Fruit fly (Drosophila melanogaster) whole organism, embryonic: Measurements from ENCODE around the gene Cnb.

Source experiments
- Adf1 ChIP-seq: fragments of 200-800 bp; sonication (Bioruptor generic); IDR thresholded peaks from 2 replicates; pipeline ENCODE4 v1.3.6; 2022; ENCODE audit warnings: missing biosample characterization, missing genetic modification characterization
- Awh ChIP-seq: fragments of 200-800 bp; sonication (Bioruptor generic); IDR thresholded peaks from 2 replicates; pipeline ENCODE4, ENCODE4 v1.3.6; 2022; ENCODE audit warnings: missing biosample characterization, missing genetic modification characterization
- B-H2 ChIP-seq: fragments of 200-800 bp; sonication (Bioruptor generic); optimal IDR thresholded peaks from 2 replicates; lab custom pipeline; 2018; ENCODE audit warnings: missing biosample characterization, mild to moderate bottlenecking, missing genetic modification characterization
- Bgb ChIP-seq: fragments of 200-800 bp; sonication (Bioruptor generic); IDR thresholded peaks from 2 replicates; pipeline ENCODE4 v1.3.6; 2022; ENCODE audit warnings: missing biosample characterization, missing genetic modification characterization; ENCODE audit not compliant: partially characterized antibody
- BtbVII ChIP-seq: fragments of 200-800 bp; sonication (Bioruptor generic); optimal IDR thresholded peaks from 3 replicates; lab custom pipeline; 2017; ENCODE audit warnings: missing biosample characterization, mild to moderate bottlenecking, missing genetic modification characterization
- CG10979 ChIP-seq: fragments of 200-800 bp; sonication (Bioruptor generic); optimal IDR thresholded peaks from 2 replicates; lab custom pipeline; 2018; ENCODE audit warnings: missing biosample characterization, mild to moderate bottlenecking, missing genetic modification characterization, moderate library complexity
- CG11398 ChIP-seq: fragments of 200-800 bp; sonication (Bioruptor generic); optimal IDR thresholded peaks from 2 replicates; lab custom pipeline; 2016; ENCODE audit warnings: missing biosample characterization, missing genetic modification characterization
- CG11696 ChIP-seq: fragments of 200-800 bp; sonication (Bioruptor generic); IDR thresholded peaks from 2 replicates; pipeline ENCODE4 v1.3.6; 2022; ENCODE audit warnings: missing biosample characterization, missing genetic modification characterization
- CG11723 ChIP-seq: fragments of 200-800 bp; sonication (Bioruptor generic); optimal IDR thresholded peaks from 2 replicates; lab custom pipeline; 2017; ENCODE audit warnings: missing biosample characterization, mild to moderate bottlenecking, missing genetic modification characterization
- CG12299 ChIP-seq: fragments of 200-800 bp; sonication (Bioruptor generic); optimal IDR thresholded peaks from 2 replicates; lab custom pipeline; 2018; ENCODE audit warnings: missing biosample characterization, mild to moderate bottlenecking, missing genetic modification characterization
- CG12769 ChIP-seq: fragments of 200-800 bp; sonication (Bioruptor generic); optimal IDR thresholded peaks from 2 replicates; lab custom pipeline; 2019; ENCODE audit warnings: missing biosample characterization, mild to moderate bottlenecking, missing genetic modification characterization, moderate library complexity
- CG14050 ChIP-seq: fragments of 200-800 bp; sonication (Bioruptor generic); IDR thresholded peaks from 3 replicates; pipeline ENCODE4 v1.3.6; 2022; ENCODE audit warnings: missing biosample characterization, missing genetic modification characterization
- CG17186 ChIP-seq: fragments of 200-800 bp; sonication (Bioruptor generic); optimal IDR thresholded peaks from 3 replicates; lab custom pipeline; 2017; ENCODE audit warnings: missing biosample characterization, missing genetic modification reagents, missing genetic modification characterization
- CG17385 ChIP-seq: fragments of 200-800 bp; sonication (Bioruptor generic); optimal IDR thresholded peaks from 3 replicates; lab custom pipeline; 2018; ENCODE audit warnings: missing biosample characterization, mild to moderate bottlenecking, missing genetic modification characterization
- CG30020 ChIP-seq: fragments of 200-800 bp; optimal IDR thresholded peaks from 2 replicates; lab custom pipeline; 2019; ENCODE audit warnings: missing biosample characterization, mild to moderate bottlenecking, missing genetic modification characterization, moderate library complexity
- CG30431 ChIP-seq: fragments of 200-800 bp; sonication (Bioruptor generic); optimal IDR thresholded peaks from 2 replicates; lab custom pipeline; 2017; ENCODE audit warnings: missing biosample characterization, missing genetic modification characterization
- CG31441 ChIP-seq: fragments of 200-800 bp; sonication (Bioruptor generic); IDR thresholded peaks from 2 replicates; pipeline ENCODE4 v1.3.6; 2022; ENCODE audit warnings: missing biosample characterization, missing genetic modification characterization
- CG3281 ChIP-seq: fragments of 200-800 bp; sonication (Bioruptor generic); optimal IDR thresholded peaks from 3 replicates; lab custom pipeline; 2017; ENCODE audit warnings: missing biosample characterization, mild to moderate bottlenecking, missing genetic modification characterization
- CG4854 ChIP-seq: fragments of 200-800 bp; sonication (Bioruptor generic); optimal IDR thresholded peaks from 2 replicates; lab custom pipeline; 2016; ENCODE audit warnings: missing biosample characterization, missing genetic modification characterization, inconsistent platforms
- CG6654 ChIP-seq: fragments of 200-800 bp; sonication (Bioruptor generic); optimal IDR thresholded peaks from 2 replicates; lab custom pipeline; 2017; ENCODE audit warnings: missing biosample characterization, mild to moderate bottlenecking, missing genetic modification characterization
- CG7372 ChIP-seq: fragments of 200-800 bp; sonication (Bioruptor generic); IDR thresholded peaks from 2 replicates; pipeline ENCODE4 v1.3.6; 2022; ENCODE audit warnings: missing biosample characterization, missing genetic modification characterization
- Deaf1 ChIP-seq: fragments of 200-800 bp; optimal IDR thresholded peaks from 3 replicates; lab custom pipeline; 2019; ENCODE audit warnings: missing biosample characterization, mild to moderate bottlenecking, missing genetic modification characterization, moderate library complexity
- HmgZ ChIP-seq: fragments of 200-800 bp; sonication (Bioruptor generic); optimal IDR thresholded peaks from 2 replicates; lab custom pipeline; 2018; ENCODE audit warnings: missing biosample characterization, mild to moderate bottlenecking, missing genetic modification characterization
- Hsf ChIP-seq: fragments of 200-800 bp; sonication (Bioruptor generic); optimal IDR thresholded peaks from 3 replicates; lab custom pipeline; 2016; ENCODE audit warnings: missing biosample characterization, missing genetic modification characterization
- Nf-YC ChIP-seq: fragments of 200-800 bp; optimal IDR thresholded peaks from 3 replicates; lab custom pipeline; 2019; ENCODE audit warnings: missing biosample characterization, mild to moderate bottlenecking, missing genetic modification characterization, moderate library complexity
- Ptx1 ChIP-seq: fragments of 200-800 bp; sonication (Bioruptor generic); IDR thresholded peaks from 2 replicates; pipeline ENCODE4 v1.3.6; 2022; ENCODE audit warnings: missing biosample characterization, missing genetic modification characterization
- Trl ChIP-seq, 3 experiments: fragments of >200 bp in 2 of 3; fragments of 200-800 bp in 1 of 3; sonication (Bioruptor generic) in 1 of 3; optimal IDR thresholded peaks; 2 replicates in 1 of 3; 3 replicates in 2 of 3; lab custom pipeline; 2016 to 2017; ENCODE audit warnings: missing biosample characterization in 1 of 3, missing genetic modification characterization in 1 of 3
- al ChIP-seq: fragments of 200-800 bp; sonication (Bioruptor generic); IDR thresholded peaks from 2 replicates; pipeline ENCODE4 v1.3.6; 2022; ENCODE audit warnings: missing biosample characterization, missing genetic modification characterization
- br ChIP-seq: fragments of >200 bp; optimal IDR thresholded peaks from 2 replicates; lab custom pipeline; 2017
- btn ChIP-seq: fragments of 200-800 bp; sonication (Bioruptor generic); optimal IDR thresholded peaks from 2 replicates; lab custom pipeline; 2016; ENCODE audit warnings: missing biosample characterization, missing genetic modification characterization
- cas ChIP-seq: fragments of 200-800 bp; sonication (Bioruptor generic); IDR thresholded peaks from 2 replicates; pipeline ENCODE4 v1.3.6; 2022; ENCODE audit warnings: missing biosample characterization, missing genetic modification characterization
- dmrt99B ChIP-seq: fragments of 200-800 bp; sonication (Bioruptor generic); optimal IDR thresholded peaks from 2 replicates; lab custom pipeline; 2018; ENCODE audit warnings: missing biosample characterization, mild to moderate bottlenecking, missing genetic modification characterization, moderate library complexity
- gro ChIP-seq: fragments of 200-800 bp; sonication (Bioruptor generic); optimal IDR thresholded peaks from 2 replicates; lab custom pipeline; 2016; ENCODE audit warnings: missing biosample characterization, missing genetic modification characterization
- insv ChIP-seq, 2 experiments: fragments of 200-800 bp; sonication (Bioruptor generic); optimal IDR thresholded peaks; 3 replicates each; lab custom pipeline; 2016 to 2018; ENCODE audit warnings: missing biosample characterization in 2 of 2, missing genetic modification characterization in 2 of 2
- lbe ChIP-seq: fragments of 200-800 bp; sonication (Bioruptor generic); optimal IDR thresholded peaks from 2 replicates; lab custom pipeline; 2016; ENCODE audit warnings: missing biosample characterization, mild to moderate bottlenecking, missing genetic modification characterization
- lilli ChIP-seq: fragments of 200-800 bp; sonication (Bioruptor generic); optimal IDR thresholded peaks from 3 replicates; lab custom pipeline; 2016; ENCODE audit warnings: missing biosample characterization, missing genetic modification characterization
- lola ChIP-seq, 3 experiments: fragments of >200 bp in 2 of 3; fragments of 200-800 bp in 1 of 3; sonication (Bioruptor generic) in 1 of 3; optimal IDR thresholded peaks; 2 replicates each; lab custom pipeline; 2017 to 2019; ENCODE audit warnings: missing biosample characterization in 3 of 3, missing genetic modification characterization in 3 of 3, mild to moderate bottlenecking in 1 of 3, moderate library complexity in 1 of 3
- mirr ChIP-seq: fragments of 200-800 bp; sonication (Bioruptor generic); optimal IDR thresholded peaks from 3 replicates; lab custom pipeline; 2018; ENCODE audit warnings: missing biosample characterization, mild to moderate bottlenecking, missing genetic modification characterization
- nmo ChIP-seq: fragments of 200-800 bp; sonication (Bioruptor generic); optimal IDR thresholded peaks from 2 replicates; lab custom pipeline; 2018; ENCODE audit warnings: missing biosample characterization, mild to moderate bottlenecking, missing genetic modification characterization, moderate library complexity
- odd ChIP-seq: fragments of 200-800 bp; sonication (Bioruptor generic); optimal IDR thresholded peaks from 2 replicates; lab custom pipeline; 2017; ENCODE audit warnings: missing biosample characterization, mild to moderate bottlenecking, missing genetic modification characterization
- pfk ChIP-seq: fragments of 200-800 bp; sonication (Bioruptor generic); optimal IDR thresholded peaks from 2 replicates; lab custom pipeline; 2018; ENCODE audit warnings: missing biosample characterization, mild to moderate bottlenecking, missing genetic modification characterization, moderate library complexity
- pum ChIP-seq: fragments of 200-800 bp; sonication (Bioruptor generic); optimal IDR thresholded peaks from 2 replicates; lab custom pipeline; 2016; ENCODE audit warnings: missing biosample characterization, missing genetic modification characterization
- row ChIP-seq: fragments of 200-800 bp; sonication (Bioruptor generic); IDR thresholded peaks from 3 replicates; pipeline ENCODE4 v1.3.6; 2022; ENCODE audit warnings: missing biosample characterization, missing genetic modification characterization
- run ChIP-seq: fragments of 200-800 bp; sonication (Bioruptor generic); optimal IDR thresholded peaks from 3 replicates; lab custom pipeline; 2018; ENCODE audit warnings: missing biosample characterization, mild to moderate bottlenecking, missing genetic modification characterization
- sim ChIP-seq: fragments of 200-800 bp; sonication (Bioruptor generic); IDR thresholded peaks from 2 replicates; pipeline ENCODE4 v1.3.6; 2022; ENCODE audit warnings: missing biosample characterization, missing genetic modification characterization
- slp2 ChIP-seq: fragments of 200-800 bp; sonication (Bioruptor generic); optimal IDR thresholded peaks from 2 replicates; lab custom pipeline; 2016; ENCODE audit warnings: missing biosample characterization, missing genetic modification characterization
- sob ChIP-seq: fragments of 200-800 bp; sonication (Bioruptor generic); IDR thresholded peaks from 2 replicates; pipeline ENCODE4 v1.3.6; 2022; ENCODE audit warnings: missing biosample characterization, missing genetic modification characterization
- toy ChIP-seq: fragments of 200-800 bp; sonication (Bioruptor generic); IDR thresholded peaks from 2 replicates; pipeline ENCODE4 v1.3.6; 2022; ENCODE audit warnings: missing biosample characterization, missing genetic modification characterization
- vvl ChIP-seq: fragments of 200-800 bp; sonication (Bioruptor generic); IDR thresholded peaks from 2 replicates; pipeline ENCODE4 v1.3.6; 2022; ENCODE audit warnings: missing biosample characterization, missing genetic modification characterization

Cnb gene

DNA sequence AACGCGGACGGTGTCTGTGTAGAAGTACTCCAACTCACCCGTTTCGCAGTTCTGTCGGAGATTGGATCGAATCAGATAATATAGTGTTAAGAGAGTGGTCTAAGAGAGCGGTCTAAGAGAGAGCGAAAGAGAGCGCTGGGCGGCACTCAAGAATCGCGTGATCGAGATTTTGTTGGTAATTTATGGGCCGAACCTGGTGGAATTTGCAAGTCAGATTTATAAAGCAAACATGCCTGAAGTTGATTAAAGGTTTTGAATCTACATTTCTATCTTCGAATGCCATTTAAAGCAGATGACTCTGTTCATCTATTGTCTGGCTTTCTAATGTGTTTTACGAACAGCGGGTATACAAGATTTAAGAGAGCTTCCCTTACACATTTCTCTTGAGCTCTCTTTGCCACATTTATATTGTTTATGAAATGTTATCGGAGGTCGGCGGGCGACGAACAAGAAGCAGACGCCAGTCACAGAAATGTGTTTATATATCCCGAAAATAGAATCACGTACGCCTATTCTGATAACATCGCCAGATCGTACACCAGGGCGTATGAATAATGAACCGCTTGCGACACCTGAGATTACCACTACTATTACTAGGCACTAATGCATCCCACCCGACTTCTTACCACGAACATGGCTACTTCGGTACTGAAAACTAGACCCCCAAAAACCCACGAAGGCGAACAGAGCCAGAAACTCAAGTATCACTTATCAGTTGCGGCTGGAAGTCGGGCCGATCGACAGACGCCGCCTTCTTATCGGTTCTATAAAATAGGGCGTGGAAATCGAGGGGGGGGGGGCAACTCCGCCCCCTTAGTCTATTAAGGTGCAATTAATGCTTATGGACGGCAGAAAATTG is 20.3 kb downstream of the Cnb start (continued):
- TF ChIP-seq CG10979 (tag; lab: Kevin White, UChicago) = no peak
- TF ChIP-seq CG11398 (GFP tag; lab: Kevin White, UChicago) = no peak
- no peak for TF ChIP-seq run (tag; lab: Kevin White, UChicago)
- TF ChIP-seq insv (GFP tag; optimal IDR thresholded peaks at IDR 0.05; lab: Kevin White, UChicago) = no peak
- TF ChIP-seq pfk (GFP tag; lab: Kevin White, UChicago) = no peak
- TF ChIP-seq Ptx1 = no peak
- TF ChIP-seq lola (GFP tag; optimal IDR thresholded peaks at IDR 0.05; lab: Kevin White, UChicago) = no peak
- no peak for TF ChIP-seq br
- TF ChIP-seq cas = no peak
- peak; percentile 36; the same call in 1 of the 2 replicates for TF ChIP-seq Bgb (GFP tag; lab: Robert Waterston, UW)
- TF ChIP-seq dmrt99B (tag; lab: Kevin White, UChicago) = no peak
- TF ChIP-seq lilli (GFP tag; lab: Kevin White, UChicago) = no peak
- TF ChIP-seq CG30020 (tag; lab: Kevin White, UChicago) = no peak
- no peak for TF ChIP-seq CG14050 (GFP tag; lab: Robert Waterston, UW)
- peak; percentile 38 for TF ChIP-seq HmgZ (tag; lab: Kevin White, UChicago)
- TF ChIP-seq CG12299 = no peak
- no peak for TF ChIP-seq pum (GFP tag; lab: Kevin White, UChicago)
- TF ChIP-seq sob (GFP tag; lab: Robert Waterston, UW) = peak; percentile 17; the same call in 1 of the 2 replicates
- TF ChIP-seq Awh (GFP tag; lab: Robert Waterston, UW) = no peak
- peak; percentile 67 for TF ChIP-seq mirr (GFP tag; lab: Kevin White, UChicago)
- TF ChIP-seq CG4854 (GFP tag; lab: Kevin White, UChicago) = no peak
- no peak for TF ChIP-seq CG17186 (GFP tag; lab: Kevin White, UChicago)
- no peak for TF ChIP-seq CG11723
- no peak for TF ChIP-seq gro (GFP tag; lab: Kevin White, UChicago)
- no peak for TF ChIP-seq btn (GFP tag; lab: Kevin White, UChicago)
- peak; percentile 78 for TF ChIP-seq CG17385 (GFP tag; lab: Kevin White, UChicago)
- TF ChIP-seq toy (GFP tag; lab: Robert Waterston, UW) = no peak
- peak; percentile 93 for TF ChIP-seq Deaf1
- no peak for TF ChIP-seq CG30431 (GFP tag; lab: Kevin White, UChicago)
- peak; percentile 11 for TF ChIP-seq lbe (GFP tag; lab: Kevin White, UChicago)
- no peak for TF ChIP-seq slp2 (GFP tag; lab: Kevin White, UChicago)
- TF ChIP-seq row (GFP tag; lab: Robert Waterston, UW) = no peak
- peak; percentile 63 for TF ChIP-seq BtbVII
- no peak for TF ChIP-seq al (GFP tag; lab: Robert Waterston, UW)
- TF ChIP-seq odd (GFP tag; lab: Kevin White, UChicago) = peak; percentile 37
- peak; percentile 74 for TF ChIP-seq CG12769 (tag; lab: Kevin White, UChicago)
- peak; percentile 66 to 95 for TF ChIP-seq Trl (optimal IDR thresholded peaks at IDR 0.05; lab: Kevin White, UChicago)
- TF ChIP-seq Trl (GFP tag; optimal IDR thresholded peaks at IDR 0.05; lab: Kevin White, UChicago) = no peak
- peak; percentile 18; the same call in 1 of the 2 replicates for TF ChIP-seq sim (GFP tag; lab: Robert Waterston, UW)
- no peak for TF ChIP-seq Hsf (GFP tag; lab: Kevin White, UChicago)
- no peak for TF ChIP-seq nmo (GFP tag; lab: Kevin White, UChicago)
- peak; percentile 64 for TF ChIP-seq Nf-YC (tag; lab: Kevin White, UChicago)
- TF ChIP-seq CG31441 = no peak
- TF ChIP-seq Adf1 (GFP tag; lab: Robert Waterston, UW) = peak; percentile 9; the same call in 1 of the 2 replicates
- 0 out of 2 replicates have a peak, but pooled peaks have one; percentile 33 for TF ChIP-seq CG7372 (GFP tag; lab: Robert Waterston, UW)
- TF ChIP-seq CG3281 (GFP tag; lab: Kevin White, UChicago) = no peak
- TF ChIP-seq vvl (GFP tag; lab: Robert Waterston, UW) = peak; percentile 54; the same call in 1 of the 2 replicates
- peak; percentile 14 for TF ChIP-seq B-H2 (GFP tag; lab: Kevin White, UChicago)
- TF ChIP-seq CG11696 (GFP tag; lab: Robert Waterston, UW) = 0 out of 2 replicates have a peak, but pooled peaks have one; percentile 8
- no peak for TF ChIP-seq CG6654
